Fruit fly (Drosophila melanogaster) whole organism, embryonic: Measurements from ENCODE around the gene CycE.

Experiments
- ATbp ChIP-seq: fragments of 200-800 bp; sonication (Bioruptor generic); optimal IDR thresholded peaks from 2 replicates; lab custom pipeline; 2017; ENCODE audit warnings: missing biosample characterization, mild to moderate bottlenecking, missing genetic modification characterization, missing genetic modification reagents
- CG10209 ChIP-seq: fragments of 200-800 bp; sonication (Bioruptor generic); optimal IDR thresholded peaks from 3 replicates; lab custom pipeline; 2017; ENCODE audit warnings: missing biosample characterization, mild to moderate bottlenecking, missing genetic modification characterization, missing genetic modification reagents
- CG10979 ChIP-seq: fragments of 200-800 bp; sonication (Bioruptor generic); optimal IDR thresholded peaks from 2 replicates; lab custom pipeline; 2018; ENCODE audit warnings: missing biosample characterization, mild to moderate bottlenecking, missing genetic modification characterization, moderate library complexity
- CG11247 ChIP-seq: fragments of 200-800 bp; sonication (Bioruptor generic); IDR thresholded peaks from 2 replicates; pipeline ENCODE4 v1.3.6; 2022; ENCODE audit warnings: missing biosample characterization, missing genetic modification characterization
- CG11504 ChIP-seq: fragments of 200-800 bp; sonication (Bioruptor generic); optimal IDR thresholded peaks from 3 replicates; lab custom pipeline; 2019; ENCODE audit warnings: missing biosample characterization, mild to moderate bottlenecking, missing genetic modification characterization, moderate library complexity
- CG12071 ChIP-seq: fragments of 200-800 bp; sonication (Bioruptor generic); optimal IDR thresholded peaks from 3 replicates; lab custom pipeline; 2018; ENCODE audit warnings: missing biosample characterization, mild to moderate bottlenecking, missing genetic modification characterization
- CG12236 ChIP-seq: fragments of 200-800 bp; sonication (Bioruptor generic); optimal IDR thresholded peaks from 2 replicates; lab custom pipeline; 2016; ENCODE audit warnings: missing biosample characterization, missing genetic modification characterization
- CG12391 ChIP-seq: fragments of 200-800 bp; sonication (Bioruptor generic); optimal IDR thresholded peaks from 3 replicates; lab custom pipeline; 2018; ENCODE audit warnings: missing biosample characterization, mild to moderate bottlenecking, missing genetic modification characterization, moderate library complexity
- CG13123 ChIP-seq: fragments of 200-800 bp; sonication (Bioruptor generic); optimal IDR thresholded peaks from 2 replicates; lab custom pipeline; 2016; ENCODE audit warnings: missing biosample characterization, missing genetic modification characterization
- CG13775 ChIP-seq: fragments of 200-800 bp; sonication (Bioruptor generic); optimal IDR thresholded peaks from 3 replicates; lab custom pipeline; 2017; ENCODE audit warnings: missing biosample characterization, mild to moderate bottlenecking, missing genetic modification characterization
- CG15479 ChIP-seq: fragments of 200-800 bp; sonication (Bioruptor generic); optimal IDR thresholded peaks from 3 replicates; lab custom pipeline; 2019; ENCODE audit warnings: missing biosample characterization, mild to moderate bottlenecking, missing genetic modification characterization, moderate library complexity
- CG15601 ChIP-seq: fragments of 200-800 bp; sonication (Bioruptor generic); optimal IDR thresholded peaks from 3 replicates; lab custom pipeline; 2019; ENCODE audit warnings: missing biosample characterization, mild to moderate bottlenecking, missing genetic modification characterization, moderate library complexity
- CG1602 ChIP-seq: fragments of 200-800 bp; sonication (Bioruptor generic); optimal IDR thresholded peaks from 3 replicates; lab custom pipeline; 2016; ENCODE audit warnings: missing biosample characterization, missing genetic modification characterization
- CG16815 ChIP-seq: fragments of 200-800 bp; sonication (Bioruptor generic); optimal IDR thresholded peaks from 3 replicates; lab custom pipeline; 2017; ENCODE audit warnings: missing biosample characterization, mild to moderate bottlenecking, missing genetic modification characterization
- CG17328 ChIP-seq: fragments of 200-800 bp; sonication (Bioruptor generic); IDR thresholded peaks from 2 replicates; pipeline ENCODE4 v1.3.6; 2022; ENCODE audit warnings: missing biosample characterization, missing genetic modification characterization
- CG34376 ChIP-seq: fragments of 200-800 bp; sonication (Bioruptor generic); optimal IDR thresholded peaks from 2 replicates; lab custom pipeline; 2018; ENCODE audit warnings: missing biosample characterization, mild to moderate bottlenecking, missing genetic modification characterization
- CG4282 ChIP-seq: fragments of 200-800 bp; sonication (Bioruptor generic); optimal IDR thresholded peaks from 2 replicates; lab custom pipeline; 2016; ENCODE audit warnings: missing biosample characterization, missing genetic modification characterization
- CG4707 ChIP-seq: fragments of 200-800 bp; sonication (Bioruptor generic); optimal IDR thresholded peaks from 2 replicates; lab custom pipeline; 2018; ENCODE audit warnings: missing biosample characterization, mild to moderate bottlenecking, missing genetic modification characterization, moderate library complexity
- CG6765 ChIP-seq: fragments of 200-800 bp; sonication (Bioruptor generic); optimal IDR thresholded peaks from 3 replicates; lab custom pipeline; 2017; ENCODE audit warnings: missing biosample characterization, mild to moderate bottlenecking, missing genetic modification characterization
- CG8281 ChIP-seq: fragments of 200-800 bp; sonication (Bioruptor generic); optimal IDR thresholded peaks from 2 replicates; lab custom pipeline; 2018; ENCODE audit warnings: missing biosample characterization, mild to moderate bottlenecking, missing genetic modification characterization, moderate library complexity
- CG9876 ChIP-seq: fragments of 200-800 bp; sonication (Bioruptor generic); optimal IDR thresholded peaks from 2 replicates; lab custom pipeline; 2016; ENCODE audit warnings: missing biosample characterization, missing genetic modification characterization
- CHES-1-like ChIP-seq: fragments of 200-800 bp; sonication (Bioruptor generic); optimal IDR thresholded peaks from 2 replicates; lab custom pipeline; 2016; ENCODE audit warnings: missing biosample characterization, missing genetic modification characterization
- Dek ChIP-seq: fragments of 200-800 bp; sonication (Bioruptor generic); optimal IDR thresholded peaks from 3 replicates; lab custom pipeline; 2019; ENCODE audit warnings: missing biosample characterization, mild to moderate bottlenecking, missing genetic modification characterization, moderate library complexity
- Dip2 ChIP-seq: fragments of 200-800 bp; sonication (Bioruptor generic); IDR thresholded peaks from 2 replicates; pipeline ENCODE4 v1.3.6; 2022; ENCODE audit warnings: missing biosample characterization, missing genetic modification characterization
- HLHmδ ChIP-seq: fragments of 200-800 bp; sonication (Bioruptor generic); optimal IDR thresholded peaks from 2 replicates; lab custom pipeline; 2018; ENCODE audit warnings: missing biosample characterization, mild to moderate bottlenecking, missing genetic modification characterization, moderate library complexity
- Kr ChIP-seq: fragments of 200-800 bp; sonication (Bioruptor generic); optimal IDR thresholded peaks from 2 replicates; lab custom pipeline; 2017; ENCODE audit warnings: missing biosample characterization, mild to moderate bottlenecking, missing genetic modification characterization
- Lhr ChIP-seq: fragments of 200-800 bp; sonication (Bioruptor generic); optimal IDR thresholded peaks from 3 replicates; lab custom pipeline; 2017; ENCODE audit warnings: mild to moderate bottlenecking, missing biosample characterization, missing genetic modification reagents, missing genetic modification characterization
- Lim3 ChIP-seq: fragments of 200-800 bp; sonication (Bioruptor generic); IDR thresholded peaks from 2 replicates; pipeline ENCODE4 v1.3.6; 2022; ENCODE audit warnings: missing biosample characterization, missing genetic modification characterization
- ac ChIP-seq: fragments of 200-800 bp; sonication (Bioruptor generic); optimal IDR thresholded peaks from 3 replicates; lab custom pipeline; 2017; ENCODE audit warnings: missing biosample characterization, mild to moderate bottlenecking, missing genetic modification characterization
- bowl ChIP-seq: fragments of 200-800 bp; sonication (Bioruptor generic); IDR thresholded peaks from 2 replicates; pipeline ENCODE4 v1.3.6; 2022; ENCODE audit warnings: missing biosample characterization, missing genetic modification characterization
- chm ChIP-seq: fragments of 200-800 bp; sonication (Bioruptor generic); IDR thresholded peaks from 2 replicates; pipeline ENCODE4 v1.3.6; 2022; ENCODE audit warnings: missing biosample characterization, missing genetic modification characterization
- dati ChIP-seq: fragments of 200-800 bp; sonication (Bioruptor generic); IDR thresholded peaks from 2 replicates; pipeline ENCODE4 v1.3.6; 2022; ENCODE audit warnings: missing biosample characterization, missing genetic modification characterization
- dysf ChIP-seq: fragments of 200-800 bp; sonication (Bioruptor generic); IDR thresholded peaks from 3 replicates; pipeline ENCODE4 v1.3.6; 2022; ENCODE audit warnings: missing biosample characterization, missing genetic modification characterization
- eve ChIP-seq, 2 experiments: fragments of >200 bp; optimal IDR thresholded peaks; 2 replicates each; lab custom pipeline; 2017; ENCODE audit warnings: missing biosample characterization in 2 of 2, missing genetic modification characterization in 2 of 2
- gce ChIP-seq: fragments of 200-800 bp; sonication (Bioruptor generic); IDR thresholded peaks from 3 replicates; pipeline ENCODE4 v1.3.6; 2022; ENCODE audit warnings: missing biosample characterization, missing genetic modification characterization
- gsb-n ChIP-seq: fragments of 200-800 bp; sonication (Bioruptor generic); optimal IDR thresholded peaks from 3 replicates; lab custom pipeline; 2018; ENCODE audit warnings: missing biosample characterization, mild to moderate bottlenecking, missing genetic modification characterization
- ind ChIP-seq: fragments of 200-800 bp; sonication (Bioruptor generic); optimal IDR thresholded peaks from 3 replicates; lab custom pipeline; 2016; ENCODE audit warnings: missing biosample characterization, missing genetic modification characterization
- kah ChIP-seq: fragments of 200-800 bp; sonication (Bioruptor generic); optimal IDR thresholded peaks from 2 replicates; lab custom pipeline; 2018; ENCODE audit warnings: missing biosample characterization, mild to moderate bottlenecking, missing genetic modification characterization
- nmo ChIP-seq: fragments of 200-800 bp; sonication (Bioruptor generic); optimal IDR thresholded peaks from 2 replicates; lab custom pipeline; 2018; ENCODE audit warnings: missing biosample characterization, mild to moderate bottlenecking, missing genetic modification characterization, moderate library complexity
- odd ChIP-seq: fragments of 200-800 bp; sonication (Bioruptor generic); optimal IDR thresholded peaks from 2 replicates; lab custom pipeline; 2017; ENCODE audit warnings: missing biosample characterization, mild to moderate bottlenecking, missing genetic modification characterization
- pan ChIP-seq, 4 experiments: fragments of >200 bp in 3 of 4; fragments of 200-800 bp in 1 of 4; sonication (Bioruptor generic) in 1 of 4; optimal IDR thresholded peaks in 3 of 4; IDR thresholded peaks in 1 of 4; 2 replicates each; pipeline versions ENCODE4 v1.3.6 to Lab custom; 2017 to 2022; ENCODE audit warnings: missing biosample characterization in 2 of 4, missing genetic modification characterization in 2 of 4, mixed read lengths in 1 of 4
- pb ChIP-seq: fragments of 200-800 bp; sonication (Bioruptor generic); optimal IDR thresholded peaks from 3 replicates; lab custom pipeline; 2016; ENCODE audit warnings: missing biosample characterization, missing genetic modification characterization
- peb ChIP-seq: fragments of 200-800 bp; sonication (Bioruptor generic); IDR thresholded peaks from 2 replicates; pipeline ENCODE4 v1.3.6; 2022; ENCODE audit warnings: missing biosample characterization, missing genetic modification characterization
- pfk ChIP-seq: fragments of 200-800 bp; sonication (Bioruptor generic); optimal IDR thresholded peaks from 2 replicates; lab custom pipeline; 2018; ENCODE audit warnings: missing biosample characterization, mild to moderate bottlenecking, missing genetic modification characterization, moderate library complexity
- slou ChIP-seq: fragments of 200-800 bp; sonication (Bioruptor generic); optimal IDR thresholded peaks from 3 replicates; lab custom pipeline; 2016; ENCODE audit warnings: missing biosample characterization, missing genetic modification characterization
- slp2 ChIP-seq: fragments of 200-800 bp; sonication (Bioruptor generic); optimal IDR thresholded peaks from 2 replicates; lab custom pipeline; 2016; ENCODE audit warnings: missing biosample characterization, missing genetic modification characterization
- stwl ChIP-seq: fragments of 200-800 bp; sonication (Bioruptor generic); optimal IDR thresholded peaks from 3 replicates; lab custom pipeline; 2018; ENCODE audit warnings: missing biosample characterization, mild to moderate bottlenecking, missing genetic modification characterization, moderate library complexity
- tll ChIP-seq, 2 experiments: fragments of 200-800 bp in 1 of 2; fragments of >200 bp in 1 of 2; sonication (Bioruptor generic) in 1 of 2; optimal IDR thresholded peaks; 2 replicates each; lab custom pipeline; 2017 to 2019; ENCODE audit warnings: missing biosample characterization in 2 of 2, missing genetic modification characterization in 2 of 2, mild to moderate bottlenecking in 1 of 2, moderate library complexity in 1 of 2
- twi ChIP-seq: fragments of 200-800 bp; optimal IDR thresholded peaks from 2 replicates; lab custom pipeline; 2019; ENCODE audit warnings: missing biosample characterization, mild to moderate bottlenecking, missing genetic modification characterization, moderate library complexity

CycE gene

dm6 chr2L:15750523-15751258, 2.7 kb upstream of the CycE start, which contains the start of gene ND-B17 (continued):
- TF ChIP-seq CG8281 (tag; lab: Kevin White, UChicago), result no peak
- peak; percentile 5 for TF ChIP-seq ind (GFP tag; lab: Kevin White, UChicago)
- no peak for TF ChIP-seq Kr (GFP tag; lab: Kevin White, UChicago)
- no peak for TF ChIP-seq CG16815 (GFP tag; lab: Kevin White, UChicago)
- peak; percentile 56 for TF ChIP-seq CG11247
- TF ChIP-seq CG12391 (tag; lab: Kevin White, UChicago), result peak; percentile 50
- TF ChIP-seq slp2, result peak; percentile 56
- no peak for TF ChIP-seq Dip2 (GFP tag; lab: Robert Waterston, UW)
- no peak for TF ChIP-seq Lim3 (GFP tag; lab: Robert Waterston, UW)
- no peak for TF ChIP-seq eve (GFP tag; optimal IDR thresholded peaks at IDR 0.05; lab: Kevin White, UChicago)
- no peak for TF ChIP-seq CG10979 (tag; lab: Kevin White, UChicago)
- no peak for TF ChIP-seq ATbp (GFP tag; lab: Kevin White, UChicago)
- TF ChIP-seq stwl (tag; lab: Kevin White, UChicago), result peak; percentile 35
- peak; percentile 33 for TF ChIP-seq CG4282 (GFP tag; lab: Kevin White, UChicago)
- TF ChIP-seq CG12071, result no peak
- peak; percentile 65 for TF ChIP-seq Lhr (GFP tag; lab: Kevin White, UChicago)
- no peak for TF ChIP-seq tll (GFP tag; optimal IDR thresholded peaks at IDR 0.05; lab: Kevin White, UChicago)
- TF ChIP-seq ac (GFP tag; lab: Kevin White, UChicago), result no peak
- TF ChIP-seq pan (optimal IDR thresholded peaks at IDR 0.05; lab: Kevin White, UChicago), result peak in 1 of 2 experiments; percentile 55
- TF ChIP-seq pan (GFP tag; optimal IDR thresholded peaks at IDR 0.05 in 1 of 2, IDR thresholded peaks at IDR 0.05 in 1 of 2), result peak; percentile 27 to 58
- no peak for TF ChIP-seq CG34376 (GFP tag; lab: Kevin White, UChicago)
- peak; percentile 1 for TF ChIP-seq CG13775 (GFP tag; lab: Kevin White, UChicago)
- TF ChIP-seq gce (GFP tag; lab: Robert Waterston, UW), result no peak
- TF ChIP-seq nmo (GFP tag; lab: Kevin White, UChicago), result peak; percentile 21
- no peak for TF ChIP-seq gsb-n (tag; lab: Kevin White, UChicago)
- no peak for TF ChIP-seq CG13123 (GFP tag; lab: Kevin White, UChicago)
- TF ChIP-seq CG15601, result peak; percentile 17
- no peak for TF ChIP-seq CG9876 (GFP tag; lab: Kevin White, UChicago)
- TF ChIP-seq chm (GFP tag; lab: Robert Waterston, UW), result peak; percentile 67
- no peak for TF ChIP-seq kah
- no peak for TF ChIP-seq Dek (tag; lab: Kevin White, UChicago)
- TF ChIP-seq HLHmδ (GFP tag; lab: Kevin White, UChicago), result no peak
- no peak for TF ChIP-seq odd
- no peak for TF ChIP-seq peb
- TF ChIP-seq dati (GFP tag; lab: Robert Waterston, UW), result 0 out of 2 replicates have a peak, but pooled peaks have one; percentile 29
- 0 out of 3 replicates have a peak, but pooled peaks have one; percentile 31 for TF ChIP-seq dysf (GFP tag; lab: Robert Waterston, UW)
- TF ChIP-seq slou (GFP tag; lab: Kevin White, UChicago), result peak; percentile 28
- no peak for TF ChIP-seq CG10209 (GFP tag; lab: Kevin White, UChicago)
- TF ChIP-seq bowl (GFP tag; lab: Robert Waterston, UW), result no peak
- TF ChIP-seq CG6765 (GFP tag; lab: Kevin White, UChicago), result no peak
- TF ChIP-seq CG15479, result no peak
- TF ChIP-seq pb (GFP tag; lab: Kevin White, UChicago), result no peak
- TF ChIP-seq CHES-1-like (GFP tag; lab: Kevin White, UChicago), result peak; percentile 66
- TF ChIP-seq twi, result peak; percentile 27
- no peak for TF ChIP-seq CG12236 (GFP tag; lab: Kevin White, UChicago)
- TF ChIP-seq CG1602 (GFP tag; lab: Kevin White, UChicago), result peak; percentile 34
- no peak for TF ChIP-seq CG4707 (GFP tag; lab: Kevin White, UChicago)
- TF ChIP-seq CG11504 (tag; lab: Kevin White, UChicago), result no peak
- TF ChIP-seq CG17328, result peak; percentile 71
- TF ChIP-seq pfk (GFP tag; lab: Kevin White, UChicago), result no peak
